Worm (Caenorhabditis elegans): Measurements from ENCODE around the gene T09A12.8.

T09A12.8 gene

DNA sequence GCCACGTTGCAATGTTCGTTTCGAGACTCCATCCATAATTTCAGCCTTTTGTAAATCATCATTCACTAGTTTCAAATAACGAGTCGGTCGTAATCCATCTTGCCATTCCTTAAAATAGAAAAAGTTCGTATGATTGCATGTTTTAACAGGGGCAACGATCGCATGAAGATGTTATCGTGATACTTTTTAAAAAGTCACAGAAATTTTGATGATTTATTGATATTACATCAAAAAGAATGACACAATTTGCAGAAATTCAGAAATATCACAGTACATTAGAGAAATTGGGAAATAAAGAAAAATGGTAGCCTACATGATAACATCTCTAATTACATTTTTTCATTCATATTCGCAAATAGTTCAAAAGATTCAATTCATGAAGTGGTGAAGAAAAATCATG is 29.8 kb upstream of the T09A12.8 start:
- TF ChIP-seq pros-1 (tag; optimal IDR thresholded peaks at IDR 0.05) = no peak
- TF ChIP-seq unc-42 (tag; optimal IDR thresholded peaks at IDR 0.05) = no peak
- no peak for TF ChIP-seq madf-2 (tag; optimal IDR thresholded peaks at IDR 0.05)
- TF ChIP-seq ceh-14 (tag; optimal IDR thresholded peaks at IDR 0.05) = no peak
- TF ChIP-seq ets-4 (tag; optimal IDR thresholded peaks at IDR 0.05) = no peak
- TF ChIP-seq gmeb-2 (tag; optimal IDR thresholded peaks at IDR 0.05) = no peak
- no peak for TF ChIP-seq K02D7.2 (tag; optimal IDR thresholded peaks at IDR 0.05)
- no peak for TF ChIP-seq npax-4 (tag; optimal IDR thresholded peaks at IDR 0.05)
- TF ChIP-seq sdc-2 (tag; optimal IDR thresholded peaks at IDR 0.05) = no peak
- TF ChIP-seq fkh-6 (tag; optimal IDR thresholded peaks at IDR 0.05) = no peak
- no peak for TF ChIP-seq unc-3 (GFP tag; conservative IDR thresholded peaks at IDR 0.05)
- no peak for TF ChIP-seq unc-3 (tag; optimal IDR thresholded peaks at IDR 0.05)
- no peak for TF ChIP-seq ceh-2 (tag; optimal IDR thresholded peaks at IDR 0.05)
- no peak for TF ChIP-seq C08G9.2 (tag; optimal IDR thresholded peaks at IDR 0.05)
- TF ChIP-seq ztf-16 (tag; optimal IDR thresholded peaks at IDR 0.05) = no peak
- TF ChIP-seq elt-2 (tag; optimal IDR thresholded peaks at IDR 0.05) = no peak
- TF ChIP-seq unc-55 (GFP tag; optimal IDR thresholded peaks at IDR 0.05) = no peak
- TF ChIP-seq hlh-8 (tag; optimal IDR thresholded peaks at IDR 0.05) = no peak
- TF ChIP-seq hlh-6 (tag; optimal IDR thresholded peaks at IDR 0.05) = no peak
- no peak for TF ChIP-seq ceh-24 (tag; optimal IDR thresholded peaks at IDR 0.05)

DNA sequence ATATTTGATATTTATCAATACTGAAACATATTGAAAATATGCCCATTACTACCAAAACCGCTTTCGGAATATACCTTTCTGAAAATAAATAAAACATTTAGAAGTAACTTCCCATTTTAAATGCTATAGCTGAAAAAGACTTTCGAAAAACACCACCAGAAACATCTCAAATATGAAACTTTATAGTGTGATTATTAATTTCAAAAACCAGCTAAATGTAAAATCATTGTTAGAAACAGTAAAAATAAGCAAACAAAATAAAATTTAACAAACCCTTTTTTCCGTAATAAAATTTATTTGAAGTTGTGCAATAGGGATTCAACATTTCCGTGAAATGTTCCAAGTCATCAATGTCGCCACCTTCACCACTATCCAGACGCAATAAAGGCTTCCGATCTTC is 24.5 kb upstream of the T09A12.8 start, which contains the start of the genes K07H8.5 and K07H8.8:
TSS of gene K07H8.5 (plus strand) at position 301 of the 400 bp plus-strand sequence.
TSS of gene K07H8.8 (minus strand) at position 389 of the 400 bp plus-strand sequence.
- no peak for TF ChIP-seq hlh-6 (tag; optimal IDR thresholded peaks at IDR 0.05)
- TF ChIP-seq ceh-31 (tag; optimal IDR thresholded peaks at IDR 0.05) = no peak
- TF ChIP-seq lin-11 (tag; optimal IDR thresholded peaks at IDR 0.05) = no peak
- no peak for TF ChIP-seq unc-86 (tag; optimal IDR thresholded peaks at IDR 0.05)
- no peak for TF ChIP-seq sox-2 (GFP tag; IDR thresholded peaks at IDR 0.05)
- TF ChIP-seq npax-4 (tag; optimal IDR thresholded peaks at IDR 0.05) = no peak
- no peak for TF ChIP-seq odd-2 (tag; optimal IDR thresholded peaks at IDR 0.05)
- no peak for TF ChIP-seq sdc-2 (tag; optimal IDR thresholded peaks at IDR 0.05)
- no peak for TF ChIP-seq zip-5 (tag; optimal IDR thresholded peaks at IDR 0.05)

DNA sequence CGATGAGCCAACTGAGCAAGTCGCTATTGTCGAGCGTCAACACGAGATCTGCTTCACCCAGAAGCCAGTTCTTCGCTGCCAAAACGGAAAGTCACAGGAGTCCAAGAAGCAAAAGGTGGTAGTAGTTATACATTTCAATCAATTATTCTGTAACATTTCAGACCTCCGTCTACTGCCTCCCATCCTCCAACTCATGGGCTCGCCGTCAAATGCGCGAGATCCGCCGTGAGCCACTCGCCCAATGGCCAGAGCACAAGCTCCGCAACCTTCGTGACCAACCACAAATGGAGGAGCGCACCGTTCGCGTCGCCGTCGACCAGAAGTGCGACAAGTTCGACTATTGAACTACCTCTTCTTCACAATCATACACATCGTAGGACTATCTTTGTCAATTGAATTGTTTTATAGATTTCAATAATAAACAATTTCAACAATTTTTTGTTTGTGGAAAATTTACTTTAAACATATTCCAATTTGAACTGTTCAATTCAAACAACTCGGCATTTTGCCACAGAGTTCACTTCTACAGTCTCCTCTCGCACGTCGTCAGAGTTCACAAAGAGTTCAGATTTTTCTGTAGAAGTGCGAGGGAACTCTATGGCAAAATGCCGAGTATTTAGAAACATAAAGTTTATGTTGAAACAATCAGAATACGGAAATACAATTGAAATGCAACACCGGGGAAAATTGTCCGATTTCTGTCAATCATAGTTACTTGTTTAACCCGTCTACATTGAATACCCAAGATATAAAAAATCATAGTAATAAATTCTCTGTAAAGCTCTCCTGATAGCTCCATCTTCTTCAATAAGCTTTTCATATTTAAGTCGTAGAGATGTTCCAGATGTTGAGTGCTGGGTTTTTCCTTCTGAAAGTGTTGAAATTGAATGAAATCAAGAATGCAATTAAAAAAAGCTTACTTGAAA is 22.8 kb upstream of the T09A12.8 start:
- TF ChIP-seq hlh-15 (tag; optimal IDR thresholded peaks at IDR 0.05) (no peak), C08G9.2 (tag; optimal IDR thresholded peaks at IDR 0.05) (no peak), ceh-30 (tag; optimal IDR thresholded peaks at IDR 0.05) (no peak), ets-4 (tag; optimal IDR thresholded peaks at IDR 0.05) (no peak), ahr-1 (tag; optimal IDR thresholded peaks at IDR 0.05) (no peak), odd-2 (tag; optimal IDR thresholded peaks at IDR 0.05) (no peak), pag-3 (tag; optimal IDR thresholded peaks at IDR 0.05; ENCODE audit: borderline replicate concordance) (no peak), ceh-2 (tag; optimal IDR thresholded peaks at IDR 0.05) (no peak)

DNA sequence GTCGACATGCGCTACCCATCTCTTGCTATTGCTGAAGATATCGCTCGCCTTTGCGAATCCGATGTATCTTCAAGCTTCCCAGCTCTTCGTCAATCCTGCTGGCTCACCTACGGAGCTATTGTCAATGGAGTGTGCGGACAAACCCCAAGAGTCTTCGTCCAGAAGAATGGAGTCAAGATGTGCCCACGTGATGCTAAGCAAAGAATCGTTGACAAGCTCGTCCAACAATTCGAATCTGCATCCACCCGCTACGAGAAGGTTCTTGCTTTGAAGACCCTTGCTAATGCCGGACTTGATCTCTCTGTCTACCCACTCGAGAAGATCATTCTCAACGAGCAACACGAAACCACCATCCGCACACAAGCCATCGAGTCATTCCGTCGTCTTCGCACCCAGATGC is 19.2 kb upstream of the T09A12.8 start:
- no peak for TF ChIP-seq eyg-1 (tag; optimal IDR thresholded peaks at IDR 0.05)
- no peak for TF ChIP-seq pha-4 (tag; optimal IDR thresholded peaks at IDR 0.05)
- no peak for TF ChIP-seq pros-1 (tag; optimal IDR thresholded peaks at IDR 0.05)
- TF ChIP-seq dmd-4 (tag; optimal IDR thresholded peaks at IDR 0.05; ENCODE audit: borderline replicate concordance) = no peak
- no peak for TF ChIP-seq C38D4.7 (GFP tag; optimal IDR thresholded peaks at IDR 0.05)
- TF ChIP-seq nhr-232 (tag; optimal IDR thresholded peaks at IDR 0.05) = no peak
- no peak for TF ChIP-seq nhr-11 (tag; optimal IDR thresholded peaks at IDR 0.05)
- no peak for TF ChIP-seq unc-86 (tag; optimal IDR thresholded peaks at IDR 0.05)
- no peak for TF ChIP-seq ref-2 (tag; optimal IDR thresholded peaks at IDR 0.05)
- TF ChIP-seq ama-1 (optimal IDR thresholded peaks at IDR 0.05) = no peak
- TF ChIP-seq ceh-24 (tag; optimal IDR thresholded peaks at IDR 0.05) = no peak
- no peak for TF ChIP-seq unc-55 (GFP tag; optimal IDR thresholded peaks at IDR 0.05)
- TF ChIP-seq unc-42 (tag; optimal IDR thresholded peaks at IDR 0.05) = no peak
- no peak for TF ChIP-seq hlh-6 (tag; optimal IDR thresholded peaks at IDR 0.05)
